Fruit fly (Drosophila melanogaster) S2 (cell line): Measurements from ENCODE around the gene CG7766.
"Not testable (repeated sequence)": the region's sequence is repeated elsewhere in the genome, so short reads cannot be mapped to it uniquely, and the experiment has no call there.

Experiments
- CG8478 ChIP-seq: fragments of >200 bp; optimal IDR thresholded peaks from 2 replicates; lab custom pipeline; 2018
- CTCF ChIP-seq, 2 experiments: fragments of >200 bp; optimal IDR thresholded peaks; 2 replicates each; lab custom pipeline; 2018

DNA sequence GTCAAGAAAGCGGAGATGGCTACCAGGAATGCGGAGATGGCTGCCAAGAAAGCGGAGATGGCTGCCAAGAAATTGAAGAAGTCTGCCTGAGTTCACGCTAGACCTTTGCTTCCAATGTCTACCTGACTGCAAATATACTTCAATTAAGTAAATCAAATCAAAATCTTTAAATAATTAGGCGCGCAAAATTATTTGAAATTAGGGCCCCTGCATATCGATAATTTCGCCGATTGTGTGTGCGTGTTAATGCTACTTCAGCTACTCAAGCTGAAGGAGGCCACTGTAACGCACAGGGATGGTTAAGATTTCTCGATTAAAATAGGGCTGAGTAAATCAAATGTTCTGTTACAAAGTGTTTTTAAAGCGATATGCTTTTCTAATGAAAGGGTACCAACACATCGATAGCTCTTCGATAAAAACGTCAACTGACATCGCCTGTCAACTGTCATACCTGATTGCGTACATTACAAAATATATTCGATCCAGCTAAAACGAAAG, 15.6 kb downstream of the CG7766 start, which contains the start of gene CG6999:
- TF ChIP-seq CTCF (optimal IDR thresholded peaks at IDR 0.05; lab: Kevin White, UChicago); CG8478 (lab: Kevin White, UChicago): not testable (repeated sequence)
